Worm (Caenorhabditis elegans) whole organism, L3 larva: ENCODE results near the gene fat-2.
A peak's percentile ranks its signal among the peaks of the same experiment; 100 is the strongest.

ENCODE experiments used
- R02D3.7 ChIP-seq: fragments of 150-350 bp; optimal IDR thresholded peaks from 2 replicates; lab custom pipeline; 2014; ENCODE audit warnings: missing biosample characterization, missing genetic modification characterization
- ZK546.5 ChIP-seq: sonication (generic microtip); optimal IDR thresholded peaks from 2 replicates; lab custom pipeline; 2017; ENCODE audit warnings: missing biosample characterization, missing genetic modification characterization
- aly-2 ChIP-seq: fragments of 150-350 bp; optimal IDR thresholded peaks from 2 replicates; lab custom pipeline; 2014; ENCODE audit warnings: missing biosample characterization, missing genetic modification characterization
- ama-1 ChIP-seq: fragments of 150-350 bp; optimal IDR thresholded peaks from 2 replicates; lab custom pipeline; 2018
- ceh-16 ChIP-seq: sonication (generic microtip); optimal IDR thresholded peaks from 2 replicates; lab custom pipeline; 2017; ENCODE audit warnings: missing biosample characterization, missing genetic modification characterization
- ceh-28 ChIP-seq: fragments of 150-350 bp; optimal IDR thresholded peaks from 2 replicates; lab custom pipeline; 2014; ENCODE audit warnings: missing biosample characterization, missing genetic modification reagents, missing genetic modification characterization
- ceh-82 ChIP-seq: fragments of 150-350 bp; optimal IDR thresholded peaks from 2 replicates; lab custom pipeline; 2014; ENCODE audit warnings: missing biosample characterization, missing genetic modification characterization
- ceh-9 ChIP-seq: sonication (generic microtip); optimal IDR thresholded peaks from 2 replicates; lab custom pipeline; 2018; ENCODE audit warnings: missing biosample characterization, missing genetic modification characterization
- daf-12 ChIP-seq: fragments of 150-350 bp; optimal IDR thresholded peaks from 2 replicates; lab custom pipeline; 2014; ENCODE audit warnings: missing biosample characterization, missing genetic modification reagents, missing genetic modification characterization
- egl-27 ChIP-seq: sonication (generic microtip); optimal IDR thresholded peaks from 4 replicates; lab custom pipeline; 2017; ENCODE audit warnings: missing biosample characterization, missing genetic modification reagents, missing genetic modification characterization
- egl-5 ChIP-seq: fragments of 150-350 bp; optimal IDR thresholded peaks from 2 replicates; lab custom pipeline; 2017; ENCODE audit warnings: missing biosample characterization, missing genetic modification reagents, missing genetic modification characterization, inconsistent platforms
- elt-2 ChIP-seq: sonication (generic microtip); optimal IDR thresholded peaks from 2 replicates; lab custom pipeline; 2016; ENCODE audit warnings: missing genetic modification reagents, mild to moderate bottlenecking, missing genetic modification characterization, missing compliant biosample characterization
- elt-3 ChIP-seq, 3 experiments: fragments of 150-350 bp in 1 of 3; sonication (generic microtip) in 2 of 3; optimal IDR thresholded peaks; 2 replicates in 2 of 3; 4 replicates in 1 of 3; lab custom pipeline; 2014 to 2017; ENCODE audit warnings: missing biosample characterization in 3 of 3, missing genetic modification characterization in 3 of 3
- eor-1 ChIP-seq, 2 experiments: fragments of 150-350 bp; optimal IDR thresholded peaks; 2 replicates each; lab custom pipeline; 2014 to 2018; ENCODE audit warnings: missing biosample characterization in 2 of 2, missing genetic modification characterization in 2 of 2
- fkh-10 ChIP-seq: sonication (generic microtip); optimal IDR thresholded peaks from 2 replicates; lab custom pipeline; 2017; ENCODE audit warnings: missing biosample characterization, missing genetic modification reagents, missing genetic modification characterization
- fkh-2 ChIP-seq: fragments of 150-350 bp; optimal IDR thresholded peaks from 2 replicates; lab custom pipeline; 2014; ENCODE audit warnings: missing biosample characterization, missing genetic modification reagents, missing genetic modification characterization
- fos-1 ChIP-seq: fragments of 150-350 bp; optimal IDR thresholded peaks from 2 replicates; lab custom pipeline; 2014; ENCODE audit warnings: missing biosample characterization, missing genetic modification characterization
- hmg-11 ChIP-seq: sonication (generic microtip); optimal IDR thresholded peaks from 2 replicates; lab custom pipeline; 2016; ENCODE audit warnings: missing genetic modification characterization, missing compliant biosample characterization
- jun-1 ChIP-seq: fragments of 150-350 bp; optimal IDR thresholded peaks from 2 replicates; lab custom pipeline; 2014; ENCODE audit warnings: missing biosample characterization, missing genetic modification reagents, missing genetic modification characterization
- lin-15B ChIP-seq: fragments of 150-350 bp; optimal IDR thresholded peaks from 2 replicates; lab custom pipeline; 2014; ENCODE audit warnings: missing biosample characterization, missing genetic modification characterization
- lin-39 ChIP-seq: fragments of 150-350 bp; optimal IDR thresholded peaks from 2 replicates; lab custom pipeline; 2018; ENCODE audit warnings: missing biosample characterization, missing genetic modification reagents, missing genetic modification characterization
- lsy-12 ChIP-seq: sonication (generic microtip); optimal IDR thresholded peaks from 2 replicates; lab custom pipeline; 2016; ENCODE audit warnings: mild to moderate bottlenecking, missing genetic modification characterization, missing compliant biosample characterization
- mdl-1 ChIP-seq: fragments of 150-350 bp; optimal IDR thresholded peaks from 2 replicates; lab custom pipeline; 2014; ENCODE audit warnings: missing biosample characterization, missing genetic modification characterization
- mml-1 ChIP-seq: fragments of 150-350 bp; sonication (generic microtip); optimal IDR thresholded peaks from 3 replicates; lab custom pipeline; 2014; ENCODE audit warnings: missing biosample characterization, missing genetic modification characterization
- nfya-1 ChIP-seq: sonication (generic microtip); optimal IDR thresholded peaks from 2 replicates; lab custom pipeline; 2017; ENCODE audit warnings: missing genetic modification characterization, mild to moderate bottlenecking, missing compliant biosample characterization, antibody characterized with exemption, moderate library complexity; ENCODE audit not compliant: insufficient read depth
- nhr-11 ChIP-seq: fragments of 150-350 bp; optimal IDR thresholded peaks from 2 replicates; lab custom pipeline; 2014; ENCODE audit warnings: missing biosample characterization, missing genetic modification characterization
- nhr-12 ChIP-seq: fragments of 150-350 bp; optimal IDR thresholded peaks from 2 replicates; lab custom pipeline; 2014; ENCODE audit warnings: missing biosample characterization, missing genetic modification characterization
- nhr-23 ChIP-seq: fragments of 150-350 bp; optimal IDR thresholded peaks from 2 replicates; lab custom pipeline; 2014; ENCODE audit warnings: missing biosample characterization, missing genetic modification reagents, missing genetic modification characterization
- nhr-237 ChIP-seq: fragments of 150-350 bp; optimal IDR thresholded peaks from 2 replicates; lab custom pipeline; 2014; ENCODE audit warnings: missing biosample characterization, missing genetic modification characterization
- nhr-25 ChIP-seq: sonication (generic microtip); optimal IDR thresholded peaks from 2 replicates; lab custom pipeline; 2017; ENCODE audit warnings: missing biosample characterization, missing genetic modification characterization
- nhr-28 ChIP-seq: fragments of 150-350 bp; optimal IDR thresholded peaks from 2 replicates; lab custom pipeline; 2014; ENCODE audit warnings: missing biosample characterization, missing genetic modification characterization
- nhr-67 ChIP-seq: fragments of 150-350 bp; optimal IDR thresholded peaks from 2 replicates; lab custom pipeline; 2014; ENCODE audit warnings: missing biosample characterization, missing genetic modification characterization
- nhr-76 ChIP-seq: fragments of 150-350 bp; sonication (generic microtip); optimal IDR thresholded peaks from 5 replicates; lab custom pipeline; 2014; ENCODE audit warnings: missing biosample characterization, missing genetic modification characterization
- nhr-77 ChIP-seq: fragments of 150-350 bp; optimal IDR thresholded peaks from 2 replicates; lab custom pipeline; 2014; ENCODE audit warnings: missing biosample characterization, missing genetic modification characterization
- pha-4 ChIP-seq: fragments of 150-350 bp; optimal IDR thresholded peaks from 2 replicates; lab custom pipeline; 2014; ENCODE audit warnings: missing biosample characterization, missing genetic modification reagents, missing genetic modification characterization
- pqm-1 ChIP-seq: fragments of 150-350 bp; optimal IDR thresholded peaks from 2 replicates; lab custom pipeline; 2017; ENCODE audit warnings: missing biosample characterization, missing genetic modification characterization, inconsistent platforms
- skn-1 ChIP-seq: fragments of 150-350 bp; optimal IDR thresholded peaks from 2 replicates; lab custom pipeline; 2014; ENCODE audit warnings: missing biosample characterization, missing genetic modification characterization
- snpc-4 ChIP-seq: fragments of 150-350 bp; optimal IDR thresholded peaks from 2 replicates; lab custom pipeline; 2014; ENCODE audit warnings: missing biosample characterization, missing genetic modification characterization
- tbx-2 ChIP-seq: sonication (generic microtip); optimal IDR thresholded peaks from 2 replicates; lab custom pipeline; 2016; ENCODE audit warnings: mild to moderate bottlenecking, missing genetic modification characterization, missing compliant biosample characterization
- unc-39 ChIP-seq: sonication (generic microtip); optimal IDR thresholded peaks from 4 replicates; lab custom pipeline; 2017; ENCODE audit warnings: missing biosample characterization, missing genetic modification characterization
- unc-62 ChIP-seq: fragments of 150-350 bp; sonication (generic microtip); optimal IDR thresholded peaks from 4 replicates; lab custom pipeline; 2014; ENCODE audit warnings: missing biosample characterization, missing genetic modification reagents, missing genetic modification characterization
- zag-1 ChIP-seq: fragments of 150-350 bp; optimal IDR thresholded peaks from 2 replicates; lab custom pipeline; 2014; ENCODE audit warnings: missing biosample characterization, missing genetic modification characterization
- ztf-11 ChIP-seq: fragments of 150-350 bp; optimal IDR thresholded peaks from 2 replicates; lab custom pipeline; 2014; ENCODE audit warnings: missing biosample characterization, missing genetic modification characterization

Gene fat-2

DNA sequence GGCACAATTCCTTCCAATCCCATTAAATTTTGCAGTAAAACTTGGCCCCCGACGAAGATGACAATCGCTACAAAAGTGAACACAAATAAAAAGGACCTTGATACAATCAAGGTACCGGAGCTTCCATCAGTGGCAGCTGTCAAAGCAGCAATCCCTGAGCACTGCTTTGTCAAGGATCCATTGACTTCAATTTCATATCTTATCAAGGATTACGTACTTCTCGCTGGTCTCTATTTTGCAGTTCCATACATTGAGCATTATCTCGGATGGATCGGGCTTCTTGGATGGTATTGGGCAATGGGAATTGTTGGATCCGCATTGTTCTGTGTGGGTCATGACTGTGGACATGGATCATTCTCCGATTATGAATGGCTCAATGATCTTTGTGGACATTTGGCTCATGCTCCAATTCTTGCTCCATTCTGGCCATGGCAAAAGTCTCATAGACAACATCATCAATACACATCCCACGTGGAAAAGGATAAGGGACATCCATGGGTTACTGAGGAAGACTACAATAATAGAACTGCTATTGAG lies at the start of gene fat-2:
fat-2 (plus strand) TSS at position 51 of the 537 bp plus-strand sequence.
- TF ChIP-seq R02D3.7 (tag; lab: Kevin White, UChicago) (no peak), nhr-12 (no peak), nhr-28 (tag; lab: Kevin White, UChicago) (no peak), ceh-82 (tag; lab: Kevin White, UChicago) (no peak), lsy-12 (tag; lab: Kevin White, UChicago) (no peak), snpc-4 (tag; lab: Kevin White, UChicago) (no peak), pha-4 (tag; lab: Kevin White, UChicago) (no peak), mdl-1 (tag; lab: Kevin White, UChicago) (no peak), jun-1 (tag; lab: Kevin White, UChicago) (no peak), pqm-1 (no peak), nhr-77 (tag; lab: Kevin White, UChicago) (no peak), fkh-2 (tag; lab: Kevin White, UChicago) (no peak), unc-39 (tag; lab: Kevin White, UChicago) (no peak)

DNA sequence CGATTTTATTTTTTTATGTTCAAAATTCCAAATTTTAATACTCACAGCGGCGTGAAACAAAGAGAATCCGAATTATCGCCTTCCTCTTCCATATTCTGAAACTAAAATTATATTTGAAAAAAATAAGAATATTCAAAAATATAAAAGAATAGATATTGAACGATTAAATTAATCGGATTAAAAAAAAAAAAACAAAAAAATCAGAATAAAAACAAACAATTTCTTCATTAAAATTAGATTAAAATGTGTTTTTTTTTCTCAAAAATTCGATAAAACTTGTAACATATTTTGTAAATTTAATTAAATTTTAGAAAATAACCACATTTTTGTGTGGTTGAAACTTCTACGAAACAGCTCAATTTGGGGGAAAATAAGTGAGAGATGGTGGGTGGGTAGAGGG lies 40.9 kb upstream of the fat-2 start, which contains the start of gene cpsf-3:
cpsf-3 (minus strand) TSS at position 101 of the 400 bp plus-strand sequence.
- TF ChIP-seq aly-2 (tag; lab: Kevin White, UChicago) (no peak), nhr-67 (tag; lab: Kevin White, UChicago) (no peak), ceh-16 (tag; lab: Kevin White, UChicago) (no peak), lin-39 (tag; lab: Kevin White, UChicago) (no peak), ztf-11 (tag; lab: Kevin White, UChicago) (no peak), skn-1 (tag; lab: Kevin White, UChicago) (no peak), lin-15B (tag; lab: Kevin White, UChicago) (no peak), snpc-4 (tag; lab: Kevin White, UChicago) (no peak), pqm-1 (no peak), tbx-2 (no peak), nhr-77 (tag; lab: Kevin White, UChicago) (no peak), egl-27 (no peak), elt-3 (tag; optimal IDR thresholded peaks at IDR 0.05; lab: Kevin White, UChicago) (no peak)

DNA sequence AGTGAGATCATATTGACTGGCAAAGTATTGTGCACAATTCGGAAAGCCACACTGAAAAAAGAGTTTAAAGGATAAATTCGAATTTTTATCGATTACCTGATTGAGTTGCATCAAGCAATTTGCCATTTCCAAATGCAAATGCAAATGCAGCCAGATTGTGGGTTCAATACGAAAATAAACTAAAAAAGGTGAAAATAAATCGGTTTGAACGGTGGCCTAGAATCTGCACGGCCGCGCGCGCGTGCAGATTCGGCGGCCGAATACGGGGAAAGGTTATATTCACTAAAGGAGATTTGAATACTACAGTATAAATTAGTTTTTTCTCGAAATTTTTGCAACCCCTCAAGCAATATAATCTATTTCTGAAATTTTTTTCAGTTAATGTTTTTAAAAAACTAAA lies 34.4 kb upstream of the fat-2 start, which contains the start of gene Y67H2A.10:
Y67H2A.10 (minus strand) TSS at position 184 of the 400 bp plus-strand sequence.
- TF ChIP-seq nfya-1 (peak; percentile 44), nhr-28 (tag; lab: Kevin White, UChicago) (no peak), pha-4 (tag; lab: Kevin White, UChicago) (peak; percentile 45), lin-15B (tag; lab: Kevin White, UChicago) (peak; percentile 64), hmg-11 (tag; lab: Kevin White, UChicago) (peak; percentile 25), mml-1 (tag; lab: Kevin White, UChicago) (no peak), nhr-25 (tag; lab: Kevin White, UChicago) (peak; percentile 12), lin-39 (tag; lab: Kevin White, UChicago) (peak; percentile 78)

DNA sequence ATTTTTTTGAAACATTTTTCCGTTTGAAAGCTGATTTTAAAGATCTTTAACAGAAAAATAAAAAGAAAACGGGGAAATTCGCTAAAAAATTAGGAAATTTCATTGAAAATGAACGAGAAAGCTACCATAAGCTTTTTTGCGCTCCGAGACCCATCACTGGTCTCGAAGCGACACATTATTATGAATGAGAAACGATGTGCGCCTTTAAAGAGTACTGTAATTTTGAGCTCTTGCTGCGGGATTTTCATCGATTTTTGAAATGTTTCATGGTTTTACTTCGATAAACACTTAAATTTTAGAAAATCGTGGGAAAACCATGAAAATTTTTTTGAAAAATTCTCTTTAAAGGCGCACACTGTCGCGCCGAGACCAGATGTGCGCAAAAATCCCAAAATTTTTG lies 33.4 kb upstream of the fat-2 start:
- TF ChIP-seq nhr-76 (no peak), fos-1 (tag; lab: Kevin White, UChicago) (no peak), elt-3 (tag; optimal IDR thresholded peaks at IDR 0.05; lab: Kevin White, UChicago) (no peak), nhr-11 (tag; lab: Kevin White, UChicago) (no peak), ZK546.5 (no peak), nhr-28 (tag; lab: Kevin White, UChicago) (no peak), unc-62 (GFP tag; lab: Kevin White, UChicago) (no peak), nhr-67 (tag; lab: Kevin White, UChicago) (no peak), nfya-1 (no peak), mml-1 (tag; lab: Kevin White, UChicago) (no peak)

DNA sequence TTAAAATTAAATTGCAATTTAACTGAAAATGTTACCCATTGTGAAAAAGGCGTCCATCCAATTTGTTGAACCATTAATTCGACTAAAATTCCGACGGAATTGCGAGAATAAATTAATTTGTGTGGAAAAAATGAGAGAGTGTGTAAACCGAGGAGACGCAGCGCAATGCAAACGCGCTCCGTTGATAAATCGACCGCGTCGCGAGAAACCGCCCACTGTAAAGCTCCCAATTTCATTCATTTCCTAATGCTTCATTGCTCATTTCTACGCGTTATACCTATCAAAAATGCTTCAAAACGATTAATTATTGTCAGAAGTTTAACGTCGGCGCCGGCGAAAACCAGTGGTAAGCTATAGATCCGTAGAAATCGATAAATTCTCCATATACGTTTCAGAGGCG lies 25.9 kb upstream of the fat-2 start, which contains the start of the genes Y67H2A.2 and micu-1:
Y67H2A.2 (minus strand) TSS at position 74 of the 400 bp plus-strand sequence.
micu-1 (plus strand) TSS at position 181 of the 400 bp plus-strand sequence.
- TF ChIP-seq egl-5 (tag; lab: Kevin White, UChicago), result peak; percentile 68
- peak; percentile 58 for TF ChIP-seq snpc-4 (tag; lab: Kevin White, UChicago)
- TF ChIP-seq nhr-28 (tag; lab: Kevin White, UChicago), result no peak
- TF ChIP-seq ceh-9 (tag; lab: Kevin White, UChicago), result no peak
- TF ChIP-seq skn-1 (tag; lab: Kevin White, UChicago), result no peak
- TF ChIP-seq nhr-237 (tag; lab: Kevin White, UChicago), result no peak
- no peak for TF ChIP-seq zag-1
- no peak for TF ChIP-seq eor-1 (tag; optimal IDR thresholded peaks at IDR 0.05; lab: Kevin White, UChicago)
- peak; percentile 35 for TF ChIP-seq elt-2 (tag; lab: Kevin White, UChicago)
- TF ChIP-seq nhr-23 (tag; lab: Kevin White, UChicago), result peak; percentile 61
- TF ChIP-seq ama-1 (lab: Kevin White, UChicago), result peak; percentile 15
- no peak for TF ChIP-seq nhr-11 (tag; lab: Kevin White, UChicago)
- no peak for TF ChIP-seq nhr-12
- peak; percentile 90 for TF ChIP-seq lin-15B (tag; lab: Kevin White, UChicago)
- no peak for TF ChIP-seq mml-1 (tag; lab: Kevin White, UChicago)
- TF ChIP-seq hmg-11 (tag; lab: Kevin White, UChicago), result peak; percentile 71
- TF ChIP-seq ceh-28, result peak; percentile 29
- peak; percentile 60 for TF ChIP-seq nhr-25 (tag; lab: Kevin White, UChicago)
- peak; percentile 80 for TF ChIP-seq nfya-1
- no peak for TF ChIP-seq ztf-11 (tag; lab: Kevin White, UChicago)
- no peak for TF ChIP-seq aly-2 (tag; lab: Kevin White, UChicago)
- no peak for TF ChIP-seq daf-12 (tag; lab: Kevin White, UChicago)
- TF ChIP-seq fkh-10 (GFP tag; lab: Kevin White, UChicago), result peak; percentile 64
- TF ChIP-seq lin-39 (tag; lab: Kevin White, UChicago), result peak; percentile 69
- peak; percentile 20 for TF ChIP-seq pqm-1
